Fruit fly (Drosophila melanogaster) whole organism, adult: ENCODE measurements around the gene Prdm13.

ENCODE experiments used
- CG11617 ChIP-seq: fragments of 200-800 bp; sonication (Bioruptor generic); optimal IDR thresholded peaks from 2 replicates; lab custom pipeline; 2017; ENCODE audit warnings: mild to moderate bottlenecking, missing biosample characterization, missing genetic modification reagents, missing genetic modification characterization
- CG12768 ChIP-seq: fragments of 200-800 bp; sonication (Bioruptor generic); optimal IDR thresholded peaks from 2 replicates; lab custom pipeline; 2017; ENCODE audit warnings: missing biosample characterization, missing genetic modification characterization, mild to moderate bottlenecking, moderate library complexity, missing genetic modification reagents
- CG14711 ChIP-seq: fragments of 200-800 bp; sonication (Bioruptor generic); optimal IDR thresholded peaks from 2 replicates; lab custom pipeline; 2018; ENCODE audit warnings: missing biosample characterization, mild to moderate bottlenecking, missing genetic modification characterization, moderate library complexity
- CG1620 ChIP-seq: fragments of 200-800 bp; sonication (Bioruptor generic); optimal IDR thresholded peaks from 2 replicates; lab custom pipeline; 2016; ENCODE audit warnings: missing biosample characterization, missing genetic modification characterization
- CG33017 ChIP-seq: fragments of 200-800 bp; sonication (Bioruptor generic); optimal IDR thresholded peaks from 2 replicates; lab custom pipeline; 2018; ENCODE audit warnings: missing biosample characterization, mild to moderate bottlenecking, missing genetic modification characterization, moderate library complexity
- CG5204 ChIP-seq: fragments of 200-800 bp; sonication (Bioruptor generic); optimal IDR thresholded peaks from 2 replicates; lab custom pipeline; 2016; ENCODE audit warnings: missing biosample characterization, missing genetic modification characterization
- CG7045 ChIP-seq: fragments of 200-800 bp; sonication (Bioruptor generic); optimal IDR thresholded peaks from 2 replicates; lab custom pipeline; 2017; ENCODE audit warnings: missing biosample characterization, mild to moderate bottlenecking, missing genetic modification characterization
- CG7101 ChIP-seq: fragments of 200-800 bp; sonication (Bioruptor generic); optimal IDR thresholded peaks from 2 replicates; lab custom pipeline; 2018; ENCODE audit warnings: missing biosample characterization, mild to moderate bottlenecking, missing genetic modification characterization, moderate library complexity
- Clk ChIP-seq: fragments of 200-800 bp; sonication (Bioruptor generic); optimal IDR thresholded peaks from 2 replicates; lab custom pipeline; 2017; ENCODE audit warnings: missing biosample characterization, missing genetic modification characterization
- Crg-1 ChIP-seq: fragments of 200-800 bp; sonication (Bioruptor generic); optimal IDR thresholded peaks from 2 replicates; lab custom pipeline; 2016; ENCODE audit warnings: missing biosample characterization, missing genetic modification characterization
- Hr96 ChIP-seq: fragments of 200-800 bp; sonication (Bioruptor generic); optimal IDR thresholded peaks from 2 replicates; lab custom pipeline; 2016; ENCODE audit warnings: missing biosample characterization, missing genetic modification characterization
- Mnt ChIP-seq: fragments of 200-800 bp; sonication (Bioruptor generic); optimal IDR thresholded peaks from 2 replicates; lab custom pipeline; 2016; ENCODE audit warnings: missing biosample characterization, mild to moderate bottlenecking, missing genetic modification characterization
- bab1 ChIP-seq: fragments of 200-800 bp; sonication (Bioruptor generic); optimal IDR thresholded peaks from 3 replicates; lab custom pipeline; 2019; ENCODE audit warnings: missing biosample characterization, mild to moderate bottlenecking, missing genetic modification characterization, moderate library complexity
- cic ChIP-seq: fragments of 200-800 bp; sonication (Bioruptor generic); optimal IDR thresholded peaks from 2 replicates; lab custom pipeline; 2017; ENCODE audit warnings: missing biosample characterization, mild to moderate bottlenecking, missing genetic modification characterization, moderate library complexity
- cnc ChIP-seq, 2 experiments: fragments of >200 bp; optimal IDR thresholded peaks; 2 replicates each; lab custom pipeline; 2017
- kay ChIP-seq: fragments of 200-800 bp; sonication (Bioruptor generic); peaks from one replicate; lab custom pipeline; 2016; ENCODE audit warnings: missing biosample characterization, missing genetic modification characterization, borderline replicate concordance
- ovo ChIP-seq: fragments of 200-800 bp; sonication (Bioruptor generic); optimal IDR thresholded peaks from 2 replicates; lab custom pipeline; 2016; ENCODE audit warnings: missing biosample characterization, missing genetic modification characterization
- pad ChIP-seq: fragments of 200-800 bp; sonication (Bioruptor generic); optimal IDR thresholded peaks from 3 replicates; lab custom pipeline; 2017; ENCODE audit warnings: missing biosample characterization, missing genetic modification characterization, mild to moderate bottlenecking, moderate library complexity, missing genetic modification reagents
- tj ChIP-seq: fragments of 200-800 bp; sonication (Bioruptor generic); optimal IDR thresholded peaks from 3 replicates; lab custom pipeline; 2017; ENCODE audit warnings: missing biosample characterization, mild to moderate bottlenecking, missing genetic modification characterization, moderate library complexity
- toe ChIP-seq: fragments of 200-800 bp; sonication (Bioruptor generic); optimal IDR thresholded peaks from 2 replicates; lab custom pipeline; 2016; ENCODE audit warnings: missing biosample characterization, missing genetic modification characterization

Gene Prdm13

DNA sequence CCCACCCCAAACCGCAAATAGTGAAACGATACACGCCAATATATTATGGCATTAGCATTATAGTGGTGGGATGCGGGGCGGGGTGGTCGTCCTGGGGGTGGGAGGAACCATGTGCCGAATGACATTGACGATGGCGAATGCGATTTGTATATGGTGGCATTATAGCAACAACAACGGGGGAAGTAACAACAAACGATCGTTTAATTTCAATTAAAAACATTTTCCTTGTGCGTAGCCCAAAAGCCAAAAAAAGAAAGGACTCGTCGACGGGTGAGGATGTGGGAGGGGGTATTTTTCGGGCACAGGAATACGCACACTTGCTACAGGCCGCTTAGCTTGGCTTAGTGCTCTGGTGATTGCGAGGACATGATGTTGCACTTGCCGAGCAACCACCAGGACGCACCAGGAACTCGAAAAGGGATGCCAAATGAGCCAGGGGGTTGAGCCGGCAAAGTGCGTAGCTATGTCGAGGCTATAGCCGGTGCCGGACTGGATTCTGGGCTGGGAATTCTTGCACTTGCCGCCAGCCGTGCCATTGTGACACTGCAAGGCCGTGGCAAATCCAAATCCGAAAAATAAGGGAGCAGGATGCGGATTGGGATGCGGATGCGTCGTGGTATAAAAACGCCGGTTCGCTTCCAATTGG lies at the start of gene Prdm13:
Prdm13 (plus strand) TSS at position 645 of the 646 bp plus-strand sequence.
- no peak for TF ChIP-seq CG12768 (GFP tag; lab: Kevin White, UChicago)
- TF ChIP-seq tj: no peak
- no peak for TF ChIP-seq Mnt (GFP tag; lab: Kevin White, UChicago)
- TF ChIP-seq Hr96 (GFP tag; lab: Kevin White, UChicago): no peak
- no peak for TF ChIP-seq Crg-1 (GFP tag; lab: Kevin White, UChicago)
- TF ChIP-seq CG14711 (tag; lab: Kevin White, UChicago): no peak
- no peak for TF ChIP-seq CG11617 (GFP tag; lab: Kevin White, UChicago)
- no peak for TF ChIP-seq CG1620 (GFP tag; lab: Kevin White, UChicago)
- TF ChIP-seq CG5204 (GFP tag; lab: Kevin White, UChicago): no peak
- TF ChIP-seq bab1 (GFP tag; lab: Kevin White, UChicago): no peak
- TF ChIP-seq kay (GFP tag; lab: Kevin White, UChicago): no peak
- TF ChIP-seq ovo: no peak
- no peak for TF ChIP-seq CG7101 (tag; lab: Kevin White, UChicago)
- TF ChIP-seq CG33017 (tag; lab: Kevin White, UChicago): no peak

DNA sequence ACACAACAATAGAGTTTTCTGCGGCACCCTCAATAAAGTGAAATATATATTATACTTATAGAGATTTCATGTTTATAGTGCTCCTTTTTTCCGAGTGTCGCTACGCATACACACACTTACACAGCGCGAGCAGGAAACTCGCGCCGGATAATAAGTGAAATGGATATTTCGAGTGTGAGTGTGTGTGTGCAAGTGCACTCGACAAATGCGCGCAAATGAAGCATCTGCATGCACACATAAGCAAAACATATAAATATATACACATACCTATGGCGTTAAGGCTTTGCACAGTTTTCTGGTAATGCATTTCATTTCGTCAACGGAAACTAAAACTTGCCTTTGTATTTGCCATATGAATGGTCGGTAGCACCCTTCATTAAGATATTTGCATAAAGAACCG lies 47.4 kb upstream of the Prdm13 start:
- no peak for TF ChIP-seq CG7045
- TF ChIP-seq pad (GFP tag; lab: Kevin White, UChicago): no peak
- TF ChIP-seq tj: no peak
- TF ChIP-seq CG1620 (GFP tag; lab: Kevin White, UChicago): no peak
- no peak for TF ChIP-seq bab1 (GFP tag; lab: Kevin White, UChicago)
- TF ChIP-seq CG7101 (tag; lab: Kevin White, UChicago): no peak
- TF ChIP-seq kay (GFP tag; lab: Kevin White, UChicago): no peak

DNA sequence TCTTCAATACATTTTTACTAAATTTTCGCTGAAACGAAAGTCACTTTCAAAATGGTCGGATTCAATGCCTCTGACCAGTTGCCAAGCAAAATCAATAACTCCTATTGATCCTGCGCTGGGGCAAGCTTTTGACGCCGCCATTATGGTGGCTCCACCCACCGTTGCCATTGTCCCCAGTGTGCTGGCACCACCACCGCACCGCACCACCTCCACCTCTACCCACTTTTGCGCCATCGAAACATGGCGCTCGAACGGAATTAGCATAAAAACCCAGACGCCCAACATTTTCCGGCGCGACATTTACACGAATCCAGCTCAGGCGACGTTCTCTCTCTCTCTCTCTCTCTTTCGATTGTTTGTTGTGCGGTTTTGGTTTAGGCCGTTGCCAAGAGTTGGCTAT lies 46.0 kb upstream of the Prdm13 start:
- TF ChIP-seq tj: no peak
- TF ChIP-seq CG5204 (GFP tag; lab: Kevin White, UChicago): no peak
- TF ChIP-seq Hr96 (GFP tag; lab: Kevin White, UChicago): no peak
- no peak for TF ChIP-seq CG12768 (GFP tag; lab: Kevin White, UChicago)
- TF ChIP-seq Clk: no peak
- TF ChIP-seq CG7045: no peak
- no peak for TF ChIP-seq CG7101 (tag; lab: Kevin White, UChicago)

DNA sequence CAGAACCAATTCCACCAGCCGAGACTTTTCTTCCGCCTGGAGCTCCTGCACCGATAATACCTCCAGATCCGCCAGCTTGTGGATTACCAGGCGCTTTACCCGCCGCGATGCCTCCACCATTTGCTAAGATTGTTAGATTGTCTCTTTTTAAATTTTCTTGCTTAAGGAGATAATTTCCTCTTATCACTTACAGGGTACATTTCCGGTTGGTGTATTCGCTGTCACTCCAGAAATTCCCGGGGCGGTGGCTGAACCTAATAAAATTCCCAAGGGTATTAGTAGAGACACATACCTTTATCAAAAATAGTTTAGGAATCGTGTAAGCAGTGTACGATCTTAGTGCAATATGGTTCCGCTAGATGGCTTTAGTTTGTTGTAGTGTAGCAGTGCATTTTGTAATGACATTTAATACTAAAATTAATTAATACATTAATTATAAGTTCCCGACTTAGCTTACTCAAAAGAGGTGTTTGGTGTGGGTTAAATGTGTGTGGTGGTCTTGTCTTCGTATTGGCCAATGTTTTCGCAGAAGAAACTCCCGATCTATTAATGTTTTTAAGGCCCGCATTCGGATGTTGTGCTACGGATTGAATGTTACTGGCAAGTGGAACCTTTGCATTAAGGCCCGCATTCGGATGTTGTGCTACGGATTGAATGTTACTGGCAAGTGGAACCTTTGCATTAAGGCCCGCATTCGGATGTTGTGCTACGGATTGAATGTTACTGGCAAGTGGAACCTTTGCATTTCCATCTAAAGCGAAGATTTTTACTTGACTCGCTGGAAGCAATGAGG lies 38.1 kb upstream of the Prdm13 start:
- TF ChIP-seq ovo: no peak
- TF ChIP-seq Hr96 (GFP tag; lab: Kevin White, UChicago): peak; percentile 47
- TF ChIP-seq CG11617 (GFP tag; lab: Kevin White, UChicago): no peak
- TF ChIP-seq toe (GFP tag; lab: Kevin White, UChicago): peak; percentile 12
- peak; percentile 20 for TF ChIP-seq CG7045
- no peak for TF ChIP-seq pad (GFP tag; lab: Kevin White, UChicago)
- TF ChIP-seq CG33017 (tag; lab: Kevin White, UChicago): no peak

DNA sequence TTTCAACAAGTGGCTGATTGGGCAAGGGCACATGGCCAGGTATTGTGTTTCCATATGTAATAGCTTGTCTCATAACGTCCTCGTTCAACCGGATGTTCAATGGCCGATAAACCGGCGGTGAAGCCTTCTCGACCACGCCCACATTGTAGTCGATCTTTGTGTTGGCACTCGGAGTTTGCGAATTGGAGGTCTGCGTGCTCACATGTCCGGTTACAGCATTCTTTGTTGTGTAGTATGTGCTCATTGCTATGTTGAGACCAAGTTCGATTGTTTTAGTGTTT lies 37.6 kb upstream of the Prdm13 start:
- TF ChIP-seq toe (GFP tag; lab: Kevin White, UChicago): no peak
- TF ChIP-seq bab1 (GFP tag; lab: Kevin White, UChicago): no peak
- no peak for TF ChIP-seq tj
- TF ChIP-seq pad (GFP tag; lab: Kevin White, UChicago): no peak
- TF ChIP-seq Hr96 (GFP tag; lab: Kevin White, UChicago): no peak
- TF ChIP-seq CG11617 (GFP tag; lab: Kevin White, UChicago): no peak
- no peak for TF ChIP-seq ovo
- TF ChIP-seq CG5204 (GFP tag; lab: Kevin White, UChicago): no peak
- no peak for TF ChIP-seq CG33017 (tag; lab: Kevin White, UChicago)
- no peak for TF ChIP-seq cic (GFP tag; lab: Kevin White, UChicago)
- TF ChIP-seq Mnt (GFP tag; lab: Kevin White, UChicago): no peak
- TF ChIP-seq kay (GFP tag; lab: Kevin White, UChicago): no peak
- no peak for TF ChIP-seq cnc (optimal IDR thresholded peaks at IDR 0.05; lab: Kevin White, UChicago)
- no peak for TF ChIP-seq Crg-1 (GFP tag; lab: Kevin White, UChicago)
- no peak for TF ChIP-seq CG14711 (tag; lab: Kevin White, UChicago)
- no peak for TF ChIP-seq CG7045
- no peak for TF ChIP-seq CG12768 (GFP tag; lab: Kevin White, UChicago)
- TF ChIP-seq CG1620 (GFP tag; lab: Kevin White, UChicago): no peak
- no peak for TF ChIP-seq Clk
- TF ChIP-seq CG7101 (tag; lab: Kevin White, UChicago): no peak

DNA sequence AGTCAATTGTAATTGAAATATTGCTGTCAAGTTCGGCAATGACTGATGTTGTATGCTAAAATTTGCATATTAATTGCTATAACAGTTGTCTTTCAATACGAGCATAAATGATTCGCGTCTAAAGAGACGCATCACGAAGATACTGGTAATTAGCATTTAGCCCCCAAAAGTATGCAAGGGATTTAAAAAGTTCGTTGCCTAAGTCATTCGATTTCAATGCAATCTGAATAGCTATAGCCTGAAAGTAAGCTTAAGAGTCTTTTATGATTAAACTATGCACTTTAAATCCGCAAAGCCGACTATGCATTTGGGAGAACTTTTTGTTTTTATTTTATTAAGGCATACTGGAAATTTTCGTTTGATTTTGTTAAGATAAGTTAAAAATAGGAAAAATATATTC lies 33.3 kb upstream of the Prdm13 start:
- TF ChIP-seq CG14711 (tag; lab: Kevin White, UChicago): no peak
- no peak for TF ChIP-seq Hr96 (GFP tag; lab: Kevin White, UChicago)
- no peak for TF ChIP-seq cnc (optimal IDR thresholded peaks at IDR 0.05; lab: Kevin White, UChicago)
- no peak for TF ChIP-seq kay (GFP tag; lab: Kevin White, UChicago)
- TF ChIP-seq CG5204 (GFP tag; lab: Kevin White, UChicago): no peak
- TF ChIP-seq CG7045: no peak
- TF ChIP-seq pad (GFP tag; lab: Kevin White, UChicago): no peak
- no peak for TF ChIP-seq ovo
- no peak for TF ChIP-seq CG1620 (GFP tag; lab: Kevin White, UChicago)
- no peak for TF ChIP-seq Mnt (GFP tag; lab: Kevin White, UChicago)
- no peak for TF ChIP-seq CG12768 (GFP tag; lab: Kevin White, UChicago)
- TF ChIP-seq cic (GFP tag; lab: Kevin White, UChicago): no peak
- no peak for TF ChIP-seq CG7101 (tag; lab: Kevin White, UChicago)
- no peak for TF ChIP-seq tj
- TF ChIP-seq bab1 (GFP tag; lab: Kevin White, UChicago): no peak
- TF ChIP-seq CG33017 (tag; lab: Kevin White, UChicago): no peak
- TF ChIP-seq CG11617 (GFP tag; lab: Kevin White, UChicago): no peak
- TF ChIP-seq Clk: no peak
